Worm (Caenorhabditis elegans) whole organism, L2 larva: ENCODE results near the gene Y57G11C.28.
A peak's percentile ranks its signal among the peaks of the same experiment; 100 is the strongest.

Experiments used
- C34F6.9 ChIP-seq: fragments of 150-350 bp; optimal IDR thresholded peaks from 2 replicates; lab custom pipeline; 2014; ENCODE audit warnings: missing biosample characterization, missing genetic modification characterization
- F13H6.1 ChIP-seq: sonication (generic microtip); optimal IDR thresholded peaks from 2 replicates; lab custom pipeline; 2016; ENCODE audit warnings: missing genetic modification characterization, missing compliant biosample characterization
- R02D3.7 ChIP-seq: fragments of 150-350 bp; optimal IDR thresholded peaks from 2 replicates; lab custom pipeline; 2014; ENCODE audit warnings: missing biosample characterization, missing genetic modification characterization
- aly-2 ChIP-seq: fragments of 150-350 bp; optimal IDR thresholded peaks from 2 replicates; lab custom pipeline; 2014; ENCODE audit warnings: missing biosample characterization, missing genetic modification characterization
- ama-1 ChIP-seq: fragments of 150-350 bp; optimal IDR thresholded peaks from 2 replicates; lab custom pipeline; 2018; ENCODE audit warnings: inconsistent platforms
- ceh-82 ChIP-seq: fragments of 150-350 bp; optimal IDR thresholded peaks from 2 replicates; lab custom pipeline; 2014; ENCODE audit warnings: missing biosample characterization, missing genetic modification characterization
- crh-2 ChIP-seq: sonication (generic microtip); optimal IDR thresholded peaks from 2 replicates; lab custom pipeline; 2017; ENCODE audit warnings: missing biosample characterization, missing genetic modification characterization
- dmd-4 ChIP-seq: sonication (generic microtip); optimal IDR thresholded peaks from 2 replicates; lab custom pipeline; 2017; ENCODE audit warnings: missing biosample characterization, missing genetic modification characterization
- egl-27 ChIP-seq: sonication (generic microtip); optimal IDR thresholded peaks from 3 replicates; lab custom pipeline; 2017; ENCODE audit warnings: missing biosample characterization, missing genetic modification reagents, missing genetic modification characterization
- elt-1 ChIP-seq: fragments of 150-350 bp; optimal IDR thresholded peaks from 2 replicates; lab custom pipeline; 2014; ENCODE audit warnings: missing biosample characterization, missing genetic modification characterization
- gmeb-1 ChIP-seq: fragments of 150-350 bp; optimal IDR thresholded peaks from 2 replicates; lab custom pipeline; 2014; ENCODE audit warnings: missing biosample characterization, missing genetic modification characterization
- lin-11 ChIP-seq: fragments of 150-350 bp; sonication (generic microtip); optimal IDR thresholded peaks from 2 replicates; lab custom pipeline; 2014; ENCODE audit warnings: missing biosample characterization, missing genetic modification characterization, inconsistent platforms, mixed read lengths
- mab-5 ChIP-seq: fragments of 150-350 bp; optimal IDR thresholded peaks from 2 replicates; lab custom pipeline; 2014; ENCODE audit warnings: missing biosample characterization, missing genetic modification characterization
- nhr-10 ChIP-seq: sonication (generic microtip); optimal IDR thresholded peaks from 2 replicates; lab custom pipeline; 2017; ENCODE audit warnings: missing biosample characterization, missing genetic modification characterization
- nhr-12 ChIP-seq: fragments of 150-350 bp; optimal IDR thresholded peaks from 2 replicates; lab custom pipeline; 2014; ENCODE audit warnings: missing biosample characterization, missing genetic modification characterization
- nhr-129 ChIP-seq: fragments of 150-350 bp; optimal IDR thresholded peaks from 2 replicates; lab custom pipeline; 2014; ENCODE audit warnings: missing biosample characterization, missing genetic modification characterization
- nhr-21 ChIP-seq: fragments of 150-350 bp; optimal IDR thresholded peaks from 2 replicates; lab custom pipeline; 2014; ENCODE audit warnings: missing biosample characterization, missing genetic modification characterization
- nhr-23 ChIP-seq: fragments of 150-350 bp; optimal IDR thresholded peaks from 2 replicates; lab custom pipeline; 2014; ENCODE audit warnings: missing biosample characterization, missing genetic modification reagents, missing genetic modification characterization
- nhr-25 ChIP-seq: fragments of 150-350 bp; sonication (generic microtip); optimal IDR thresholded peaks from 3 replicates; lab custom pipeline; 2014; ENCODE audit warnings: missing biosample characterization, missing genetic modification characterization
- nhr-6 ChIP-seq: fragments of 150-350 bp; optimal IDR thresholded peaks from 2 replicates; lab custom pipeline; 2014; ENCODE audit warnings: missing biosample characterization, missing genetic modification characterization
- nhr-77 ChIP-seq: fragments of 150-350 bp; optimal IDR thresholded peaks from 2 replicates; lab custom pipeline; 2014; ENCODE audit warnings: missing biosample characterization, missing genetic modification characterization
- sem-4 ChIP-seq: fragments of 150-350 bp; optimal IDR thresholded peaks from 2 replicates; lab custom pipeline; 2014; ENCODE audit warnings: missing biosample characterization, missing genetic modification reagents, missing genetic modification characterization
- skn-1 ChIP-seq: sonication (generic microtip); optimal IDR thresholded peaks from 2 replicates; lab custom pipeline; 2017; ENCODE audit warnings: missing biosample characterization, missing genetic modification characterization
- sma-3 ChIP-seq: sonication (generic microtip); optimal IDR thresholded peaks from 2 replicates; lab custom pipeline; 2016; ENCODE audit warnings: missing genetic modification reagents, missing genetic modification characterization, missing compliant biosample characterization
- snpc-4 ChIP-seq: fragments of 150-350 bp; optimal IDR thresholded peaks from 2 replicates; lab custom pipeline; 2014; ENCODE audit warnings: missing biosample characterization, missing genetic modification characterization
- unc-39 ChIP-seq: fragments of 150-350 bp; optimal IDR thresholded peaks from 2 replicates; lab custom pipeline; 2014; ENCODE audit warnings: missing biosample characterization, missing genetic modification characterization
- ztf-1 ChIP-seq: fragments of 200-800 bp; sonication (Bioruptor generic); conservative IDR thresholded peaks from 2 replicates; pipeline ENCODE4 v1.3.6; 2022; ENCODE audit warnings: missing genetic modification characterization, missing compliant biosample characterization
- ztf-11 ChIP-seq: sonication (generic microtip); optimal IDR thresholded peaks from 2 replicates; lab custom pipeline; 2017; ENCODE audit warnings: missing biosample characterization, missing genetic modification characterization
- ztf-4 ChIP-seq: fragments of 150-350 bp; optimal IDR thresholded peaks from 2 replicates; lab custom pipeline; 2014; ENCODE audit warnings: missing biosample characterization, missing genetic modification characterization

Y57G11C.28 gene

ce11 chrIV:14959375-14959774 is 29.9 kb downstream of the Y57G11C.28 start (continued):
- TF ChIP-seq egl-27 (tag; lab: Kevin White, UChicago): no peak
- TF ChIP-seq nhr-25 (tag; lab: Kevin White, UChicago): peak; percentile 70
- peak; percentile 29 for TF ChIP-seq F13H6.1 (tag; lab: Kevin White, UChicago)
- TF ChIP-seq unc-39 (tag; lab: Kevin White, UChicago): no peak
- peak; percentile 89 for TF ChIP-seq C34F6.9 (tag; lab: Kevin White, UChicago)
- no peak for TF ChIP-seq skn-1
- TF ChIP-seq nhr-10 (tag; lab: Kevin White, UChicago): no peak
- TF ChIP-seq nhr-6 (tag; lab: Kevin White, UChicago): peak; percentile 38
- no peak for TF ChIP-seq aly-2
- peak; percentile 41 for TF ChIP-seq nhr-21
- TF ChIP-seq ztf-1 (GFP tag; lab: Robert Waterston, UW): no peak

- TF ChIP-seq egl-27 (tag; lab: Kevin White, UChicago): no peak
- TF ChIP-seq dmd-4 (tag; lab: Kevin White, UChicago): no peak
- TF ChIP-seq sem-4 (tag; lab: Kevin White, UChicago): no peak
- TF ChIP-seq ztf-11 (tag; lab: Kevin White, UChicago): no peak
- TF ChIP-seq nhr-12 (tag; lab: Kevin White, UChicago): no peak
- no peak for TF ChIP-seq nhr-77 (tag; lab: Kevin White, UChicago)
- no peak for TF ChIP-seq aly-2
- TF ChIP-seq snpc-4 (tag; lab: Kevin White, UChicago): no peak
Observed at ce11 chrIV:14960061-14960460, 30.5 kb downstream of the Y57G11C.28 start.

ce11 chrIV:14978204-14978603 is 48.7 kb downstream of the Y57G11C.28 start:
- TF ChIP-seq gmeb-1 (tag; lab: Kevin White, UChicago): no peak
- no peak for TF ChIP-seq egl-27 (tag; lab: Kevin White, UChicago)
- TF ChIP-seq dmd-4 (tag; lab: Kevin White, UChicago): no peak
- TF ChIP-seq elt-1: no peak
- no peak for TF ChIP-seq nhr-129 (tag; lab: Kevin White, UChicago)
- no peak for TF ChIP-seq ztf-4
- no peak for TF ChIP-seq lin-11 (tag; lab: Kevin White, UChicago)
- TF ChIP-seq sma-3 (GFP tag; lab: Kevin White, UChicago): no peak
- TF ChIP-seq aly-2: no peak
- TF ChIP-seq unc-39 (tag; lab: Kevin White, UChicago): no peak

DNA sequence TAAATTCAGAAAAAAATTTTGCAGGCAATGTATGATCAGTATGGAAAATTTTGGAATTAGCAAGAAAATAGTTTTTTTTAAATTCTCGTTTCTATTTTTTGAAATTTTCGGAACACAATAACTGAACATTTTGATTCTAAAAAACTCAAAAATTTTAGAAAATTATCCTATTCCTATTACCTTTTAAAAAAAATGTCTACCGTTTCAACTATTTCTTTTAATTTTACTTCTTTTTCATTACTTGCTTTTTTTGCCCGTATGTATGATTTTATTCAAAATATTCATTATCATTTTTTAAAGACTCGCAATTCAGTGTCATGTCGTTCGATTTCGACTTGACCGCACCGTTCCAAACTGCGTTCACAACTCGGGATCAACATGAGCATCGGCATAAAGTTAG is 51.8 kb downstream of the Y57G11C.28 start, which contains the start of gene atln-2:
TSS of gene atln-2 (plus strand) at position 301 of the 400 bp plus-strand sequence.
- TF ChIP-seq nhr-25 (tag; lab: Kevin White, UChicago) (no peak), nhr-21 (no peak), R02D3.7 (tag; lab: Kevin White, UChicago) (no peak), ama-1 (lab: Kevin White, UChicago) (no peak), crh-2 (tag; lab: Kevin White, UChicago) (no peak), mab-5 (no peak), ceh-82 (tag; lab: Kevin White, UChicago) (no peak), nhr-23 (no peak), nhr-12 (tag; lab: Kevin White, UChicago) (no peak)
